Comparison of ENCODE assay signal across 1 fruit fly cellular context in genomic region chr2L:10200847-10201246, dm6.
TF ChIP-seq lines count a peak whose summit lies in the region.

Gene Ripalpha (minus strand): TSS chr2L:10200974.
Gene RpL7 (plus strand): TSS chr2L:10201004.

TF ChIP-seq in whole organism, embryonic, 481 proteins besides CTCF, POLR2A, EP300 and RAD21 (continued from another document and continues in another):
- peak; percentile 97 for TF ChIP-seq CG5245 (GFP tag; optimal IDR thresholded peaks at IDR 0.05; lab: Kevin White, UChicago)
- peak; percentile 98 for TF ChIP-seq CG11723 (GFP tag; optimal IDR thresholded peaks at IDR 0.05; lab: Kevin White, UChicago)
- TF ChIP-seq CG31365 (tag; optimal IDR thresholded peaks at IDR 0.05; lab: Kevin White, UChicago) = peak; percentile 89
- TF ChIP-seq zen2 (GFP tag; IDR thresholded peaks at IDR 0.05; lab: Robert Waterston, UW; ENCODE audit: partially characterized antibody) = peak; percentile 71
- peak; percentile 94 for TF ChIP-seq al (GFP tag; IDR thresholded peaks at IDR 0.05; lab: Robert Waterston, UW)
- TF ChIP-seq Jarid2 (GFP tag; optimal IDR thresholded peaks at IDR 0.05; lab: Kevin White, UChicago) = peak; percentile 93
- TF ChIP-seq CG4730 (GFP tag; IDR thresholded peaks at IDR 0.05; lab: Robert Waterston, UW) = peak; percentile 88
- peak; percentile 90 for TF ChIP-seq CG11695 (GFP tag; IDR thresholded peaks at IDR 0.05; lab: Robert Waterston, UW)
- TF ChIP-seq eyg (GFP tag; optimal IDR thresholded peaks at IDR 0.05; lab: Kevin White, UChicago) = peak; percentile 97
- peak in 1 of 2 experiments; percentile 72 for TF ChIP-seq tll (GFP tag; optimal IDR thresholded peaks at IDR 0.05; lab: Kevin White, UChicago)
- peak; percentile 99 for TF ChIP-seq MBD-R2 (GFP tag; IDR thresholded peaks at IDR 0.05; lab: Robert Waterston, UW)
- TF ChIP-seq Usf (GFP tag; optimal IDR thresholded peaks at IDR 0.05; lab: Kevin White, UChicago) = peak; percentile 97
- peak; percentile 97 for TF ChIP-seq CG12744 (GFP tag; optimal IDR thresholded peaks at IDR 0.05; lab: Kevin White, UChicago)
- TF ChIP-seq sna (GFP tag; IDR thresholded peaks at IDR 0.05; lab: Robert Waterston, UW; ENCODE audit: partially characterized antibody) = peak; percentile 75
- TF ChIP-seq ap (GFP tag; IDR thresholded peaks at IDR 0.05; lab: Robert Waterston, UW) = peak; percentile 94
- peak; percentile 78 for TF ChIP-seq fd96Cb (tag; optimal IDR thresholded peaks at IDR 0.05; lab: Kevin White, UChicago)
- no peak for TF ChIP-seq dan (GFP tag; IDR thresholded peaks at IDR 0.05; lab: Robert Waterston, UW)
- TF ChIP-seq Lhr (GFP tag; optimal IDR thresholded peaks at IDR 0.05; lab: Kevin White, UChicago) = peak; percentile 98
- peak; percentile 92 for TF ChIP-seq Oaz (GFP tag; IDR thresholded peaks at IDR 0.05; lab: Robert Waterston, UW)
- TF ChIP-seq dpn (GFP tag; optimal IDR thresholded peaks at IDR 0.05; lab: Kevin White, UChicago) = peak; percentile 95 to 98
- peak; percentile 91 for TF ChIP-seq trem (tag; optimal IDR thresholded peaks at IDR 0.05; lab: Kevin White, UChicago)
- TF ChIP-seq CG2129 (GFP tag; IDR thresholded peaks at IDR 0.05; lab: Robert Waterston, UW; ENCODE audit: partially characterized antibody) = peak; percentile 48
- TF ChIP-seq stwl (tag; optimal IDR thresholded peaks at IDR 0.05; lab: Kevin White, UChicago) = peak; percentile 98
- peak; percentile 98 for TF ChIP-seq ewg (GFP tag; optimal IDR thresholded peaks at IDR 0.05; lab: Kevin White, UChicago)
- peak; percentile 97 for TF ChIP-seq CG16779 (GFP tag; IDR thresholded peaks at IDR 0.05; lab: Robert Waterston, UW)
- peak; percentile 97 for TF ChIP-seq Atf3 (GFP tag; optimal IDR thresholded peaks at IDR 0.05; lab: Kevin White, UChicago)
- TF ChIP-seq ro (GFP tag; IDR thresholded peaks at IDR 0.05; lab: Robert Waterston, UW) = peak; percentile 88
- TF ChIP-seq CG30020 (tag; optimal IDR thresholded peaks at IDR 0.05; lab: Kevin White, UChicago) = peak; percentile 78
- TF ChIP-seq ftz-f1 (GFP tag; optimal IDR thresholded peaks at IDR 0.05; lab: Kevin White, UChicago) = peak; percentile 97
- TF ChIP-seq lilli (GFP tag; optimal IDR thresholded peaks at IDR 0.05; lab: Kevin White, UChicago) = peak; percentile 96
- no peak; the same call in 1 of the 2 replicates for TF ChIP-seq toy (GFP tag; IDR thresholded peaks at IDR 0.05; lab: Robert Waterston, UW)
- TF ChIP-seq nerfin-2 (GFP tag; IDR thresholded peaks at IDR 0.05; lab: Robert Waterston, UW; ENCODE audit: partially characterized antibody) = peak; percentile 79
- TF ChIP-seq pros (GFP tag; optimal IDR thresholded peaks at IDR 0.05; lab: Kevin White, UChicago) = peak; percentile 43
- TF ChIP-seq Gug (GFP tag; IDR thresholded peaks at IDR 0.05; lab: Robert Waterston, UW) = peak; percentile 88; the same call in 3 of the 4 replicates
- peak; percentile 94 for TF ChIP-seq H2.0 (GFP tag; IDR thresholded peaks at IDR 0.05; lab: Robert Waterston, UW)
- peak; percentile 95 for TF ChIP-seq CG14050 (GFP tag; IDR thresholded peaks at IDR 0.05; lab: Robert Waterston, UW)
- peak; percentile 96 for TF ChIP-seq ac (GFP tag; optimal IDR thresholded peaks at IDR 0.05; lab: Kevin White, UChicago)
- TF ChIP-seq cad (GFP tag; optimal IDR thresholded peaks at IDR 0.05; lab: Kevin White, UChicago) = no peak
- TF ChIP-seq wek (GFP tag; optimal IDR thresholded peaks at IDR 0.05; lab: Kevin White, UChicago) = peak; percentile 95
- peak; percentile 92 for TF ChIP-seq tgo (GFP tag; IDR thresholded peaks at IDR 0.05; lab: Robert Waterston, UW)
- no peak for TF ChIP-seq Lpt (GFP tag; optimal IDR thresholded peaks at IDR 0.05; lab: Kevin White, UChicago)
- TF ChIP-seq CG8281 (tag; optimal IDR thresholded peaks at IDR 0.05; lab: Kevin White, UChicago) = peak; percentile 82
- TF ChIP-seq Antp (GFP tag; optimal IDR thresholded peaks at IDR 0.05; lab: Kevin White, UChicago) = peak; percentile 92
- TF ChIP-seq Sin3A (optimal IDR thresholded peaks at IDR 0.05; lab: Kevin White, UChicago) = peak; percentile 69
- TF ChIP-seq E2f2 (GFP tag; IDR thresholded peaks at IDR 0.05; lab: Robert Waterston, UW) = peak; percentile 89
- TF ChIP-seq Doc3 (GFP tag; IDR thresholded peaks at IDR 0.05; lab: Robert Waterston, UW; ENCODE audit: partially characterized antibody) = peak; percentile 66; the same call in 2 of the 3 replicates
- TF ChIP-seq CG16863 (GFP tag; optimal IDR thresholded peaks at IDR 0.05; lab: Kevin White, UChicago) = peak; percentile 96
- peak; percentile 79 for TF ChIP-seq HLH4C (GFP tag; IDR thresholded peaks at IDR 0.05; lab: Robert Waterston, UW; ENCODE audit: partially characterized antibody)
- TF ChIP-seq h (optimal IDR thresholded peaks at IDR 0.05; lab: Kevin White, UChicago) = no peak
- TF ChIP-seq CG2712 (tag; optimal IDR thresholded peaks at IDR 0.05; lab: Kevin White, UChicago) = peak; percentile 92
- peak; percentile 97 for TF ChIP-seq CG9817 (tag; optimal IDR thresholded peaks at IDR 0.05; lab: Kevin White, UChicago)
- peak; percentile 98 for TF ChIP-seq vvl (GFP tag; IDR thresholded peaks at IDR 0.05; lab: Robert Waterston, UW)
- TF ChIP-seq Ptx1 (GFP tag; IDR thresholded peaks at IDR 0.05; lab: Robert Waterston, UW) = peak; percentile 95
- peak; percentile 94 for TF ChIP-seq repo (GFP tag; optimal IDR thresholded peaks at IDR 0.05; lab: Kevin White, UChicago)
- TF ChIP-seq inv (GFP tag; IDR thresholded peaks at IDR 0.05; lab: Robert Waterston, UW; ENCODE audit: partially characterized antibody) = peak; percentile 93
- peak; percentile 95 for TF ChIP-seq NK7.1 (GFP tag; optimal IDR thresholded peaks at IDR 0.05; lab: Kevin White, UChicago)
- TF ChIP-seq CG34376 (GFP tag; optimal IDR thresholded peaks at IDR 0.05; lab: Kevin White, UChicago) = peak; percentile 99
- peak; percentile 99 for TF ChIP-seq CG18619 (GFP tag; optimal IDR thresholded peaks at IDR 0.05; lab: Kevin White, UChicago)
- peak; percentile 98 for TF ChIP-seq sr (GFP tag; IDR thresholded peaks at IDR 0.05; lab: Robert Waterston, UW)
- TF ChIP-seq dati (GFP tag; IDR thresholded peaks at IDR 0.05; lab: Robert Waterston, UW) = peak; percentile 96
- peak; percentile 99 for TF ChIP-seq shn (GFP tag; optimal IDR thresholded peaks at IDR 0.05; lab: Kevin White, UChicago)
- TF ChIP-seq CG10431 (GFP tag; optimal IDR thresholded peaks at IDR 0.05; lab: Kevin White, UChicago) = peak; percentile 97
- TF ChIP-seq crc (GFP tag; optimal IDR thresholded peaks at IDR 0.05; lab: Kevin White, UChicago) = peak; percentile 96
- TF ChIP-seq z (GFP tag; IDR thresholded peaks at IDR 0.05; lab: Robert Waterston, UW) = peak; percentile 75; the same call in 2 of the 3 replicates
- peak; percentile 86 for TF ChIP-seq Adf1 (GFP tag; IDR thresholded peaks at IDR 0.05; lab: Robert Waterston, UW)
- TF ChIP-seq Hr78 (GFP tag; optimal IDR thresholded peaks at IDR 0.05; lab: Kevin White, UChicago) = no peak
- peak; percentile 84 for TF ChIP-seq Neu2 (GFP tag; optimal IDR thresholded peaks at IDR 0.05; lab: Kevin White, UChicago; ENCODE audit: borderline replicate concordance)
- peak; percentile 99 for TF ChIP-seq CG9876 (GFP tag; optimal IDR thresholded peaks at IDR 0.05; lab: Kevin White, UChicago)
- peak; percentile 99 for TF ChIP-seq CG13775 (GFP tag; optimal IDR thresholded peaks at IDR 0.05; lab: Kevin White, UChicago)
- TF ChIP-seq tna (GFP tag; IDR thresholded peaks at IDR 0.05; lab: Robert Waterston, UW; ENCODE audit: partially characterized antibody) = peak; percentile 92
- TF ChIP-seq hb (GFP tag; IDR thresholded peaks at IDR 0.05; lab: Robert Waterston, UW; ENCODE audit: partially characterized antibody) = peak; percentile 70
- TF ChIP-seq sob (GFP tag; IDR thresholded peaks at IDR 0.05; lab: Robert Waterston, UW) = peak; percentile 99
- peak; percentile 99 for TF ChIP-seq schlank (tag; optimal IDR thresholded peaks at IDR 0.05; lab: Kevin White, UChicago)
- peak; percentile 97 for TF ChIP-seq CG13123 (GFP tag; optimal IDR thresholded peaks at IDR 0.05; lab: Kevin White, UChicago)
- peak; percentile 89 for TF ChIP-seq CG10147 (GFP tag; optimal IDR thresholded peaks at IDR 0.05; lab: Kevin White, UChicago)
- TF ChIP-seq chinmo (GFP tag; IDR thresholded peaks at IDR 0.05; lab: Robert Waterston, UW; ENCODE audit: partially characterized antibody) = peak; percentile 91
- TF ChIP-seq CG34422 (GFP tag; IDR thresholded peaks at IDR 0.05; lab: Robert Waterston, UW) = peak; percentile 98
- peak; percentile 93 for TF ChIP-seq Hand (GFP tag; optimal IDR thresholded peaks at IDR 0.05; lab: Kevin White, UChicago)
- TF ChIP-seq CG17568 (GFP tag; optimal IDR thresholded peaks at IDR 0.05; lab: Kevin White, UChicago) = peak; percentile 95
- TF ChIP-seq CG14965 (GFP tag; optimal IDR thresholded peaks at IDR 0.05; lab: Kevin White, UChicago; ENCODE audit: borderline replicate concordance) = peak; percentile 92
- TF ChIP-seq CG10959 (GFP tag; IDR thresholded peaks at IDR 0.05; lab: Robert Waterston, UW) = peak; percentile 93
- TF ChIP-seq Asciz (GFP tag; optimal IDR thresholded peaks at IDR 0.05; lab: Kevin White, UChicago) = peak; percentile 96
- TF ChIP-seq B-H2 (GFP tag; optimal IDR thresholded peaks at IDR 0.05; lab: Kevin White, UChicago) = peak; percentile 99
- TF ChIP-seq fu2 (GFP tag; optimal IDR thresholded peaks at IDR 0.05; lab: Kevin White, UChicago) = peak; percentile 98
- peak; percentile 95 for TF ChIP-seq CG2202 (tag; optimal IDR thresholded peaks at IDR 0.05; lab: Kevin White, UChicago)
- TF ChIP-seq CG33557 (GFP tag; optimal IDR thresholded peaks at IDR 0.05; lab: Kevin White, UChicago) = peak; percentile 94
- peak; percentile 100 for TF ChIP-seq NC2β (GFP tag; optimal IDR thresholded peaks at IDR 0.05; lab: Kevin White, UChicago)
- TF ChIP-seq ash1 (GFP tag; optimal IDR thresholded peaks at IDR 0.05; lab: Kevin White, UChicago) = peak; percentile 100
- peak; percentile 97 for TF ChIP-seq chn (GFP tag; optimal IDR thresholded peaks at IDR 0.05; lab: Kevin White, UChicago)
- TF ChIP-seq CG31441 (GFP tag; IDR thresholded peaks at IDR 0.05; lab: Robert Waterston, UW) = peak; percentile 96
- TF ChIP-seq CG7372 (GFP tag; IDR thresholded peaks at IDR 0.05; lab: Robert Waterston, UW) = peak; percentile 93
- peak; percentile 81 for TF ChIP-seq Nf-YC (tag; optimal IDR thresholded peaks at IDR 0.05; lab: Kevin White, UChicago)
- peak; percentile 96 for TF ChIP-seq E2f1 (GFP tag; IDR thresholded peaks at IDR 0.05; lab: Robert Waterston, UW)
- peak; percentile 97 for TF ChIP-seq CG4854 (GFP tag; optimal IDR thresholded peaks at IDR 0.05; lab: Kevin White, UChicago)
- peak; percentile 89 for TF ChIP-seq CG8359 (GFP tag; optimal IDR thresholded peaks at IDR 0.05; lab: Kevin White, UChicago; ENCODE audit: borderline replicate concordance)
- TF ChIP-seq CG10274 (GFP tag; optimal IDR thresholded peaks at IDR 0.05; lab: Kevin White, UChicago) = peak; percentile 95
- TF ChIP-seq kay (GFP tag; optimal IDR thresholded peaks at IDR 0.05; lab: Kevin White, UChicago) = peak; percentile 92
- peak; percentile 97 for TF ChIP-seq CG4424 (GFP tag; optimal IDR thresholded peaks at IDR 0.05; lab: Kevin White, UChicago)
- peak; percentile 95 for TF ChIP-seq CG16815 (GFP tag; optimal IDR thresholded peaks at IDR 0.05; lab: Kevin White, UChicago)
- peak; percentile 88 for TF ChIP-seq CG7963 (GFP tag; IDR thresholded peaks at IDR 0.05; lab: Robert Waterston, UW; ENCODE audit: partially characterized antibody)
- TF ChIP-seq jumu (GFP tag; optimal IDR thresholded peaks at IDR 0.05; lab: Kevin White, UChicago) = peak; percentile 95
- TF ChIP-seq crp (GFP tag; optimal IDR thresholded peaks at IDR 0.05; lab: Kevin White, UChicago) = peak in 1 of 2 experiments; percentile 77
- peak; percentile 97 for TF ChIP-seq Awh (GFP tag; IDR thresholded peaks at IDR 0.05; lab: Robert Waterston, UW)
- TF ChIP-seq pum (GFP tag; optimal IDR thresholded peaks at IDR 0.05; lab: Kevin White, UChicago) = peak; percentile 96
- TF ChIP-seq nmo (GFP tag; optimal IDR thresholded peaks at IDR 0.05; lab: Kevin White, UChicago) = peak; percentile 95
- peak; percentile 94 for TF ChIP-seq ase (GFP tag; IDR thresholded peaks at IDR 0.05; lab: Robert Waterston, UW)
- peak; percentile 95 for TF ChIP-seq ems (GFP tag; optimal IDR thresholded peaks at IDR 0.05; lab: Kevin White, UChicago)
- peak; percentile 78 for TF ChIP-seq Dp (GFP tag; optimal IDR thresholded peaks at IDR 0.05; lab: Kevin White, UChicago)
- peak; percentile 85 for TF ChIP-seq pnt (GFP tag; optimal IDR thresholded peaks at IDR 0.05; lab: Kevin White, UChicago)
- peak; percentile 83; the same call in 1 of the 2 replicates for TF ChIP-seq CkIIα-i1 (GFP tag; IDR thresholded peaks at IDR 0.05; lab: Robert Waterston, UW)
- TF ChIP-seq Dip2 (GFP tag; IDR thresholded peaks at IDR 0.05; lab: Robert Waterston, UW) = no peak
- peak; percentile 89 for TF ChIP-seq sim (GFP tag; IDR thresholded peaks at IDR 0.05; lab: Robert Waterston, UW)
- peak; percentile 89 for TF ChIP-seq croc (GFP tag; conservative IDR thresholded peaks at IDR 0.05; lab: Robert Waterston, UW)
- TF ChIP-seq Side (GFP tag; optimal IDR thresholded peaks at IDR 0.05; lab: Kevin White, UChicago) = peak; percentile 98
- TF ChIP-seq CG1602 (GFP tag; optimal IDR thresholded peaks at IDR 0.05; lab: Kevin White, UChicago) = peak; percentile 92
- peak; percentile 93 for TF ChIP-seq CG7556 (GFP tag; optimal IDR thresholded peaks at IDR 0.05; lab: Kevin White, UChicago)
- peak; percentile 97 for TF ChIP-seq tup (GFP tag; optimal IDR thresholded peaks at IDR 0.05; lab: Kevin White, UChicago)
- peak; percentile 99 for TF ChIP-seq CG11456 (GFP tag; IDR thresholded peaks at IDR 0.05; lab: Robert Waterston, UW)
- TF ChIP-seq Xrp1 (GFP tag; IDR thresholded peaks at IDR 0.05; lab: Robert Waterston, UW) = peak; percentile 81
- peak; percentile 97 for TF ChIP-seq CG12942 (GFP tag; optimal IDR thresholded peaks at IDR 0.05; lab: Kevin White, UChicago)
- peak; percentile 88 for TF ChIP-seq sisA (GFP tag; IDR thresholded peaks at IDR 0.05; lab: Robert Waterston, UW)
- peak; percentile 96 for TF ChIP-seq CG17359 (tag; optimal IDR thresholded peaks at IDR 0.05; lab: Kevin White, UChicago)
- peak; percentile 98 for TF ChIP-seq emc (GFP tag; optimal IDR thresholded peaks at IDR 0.05; lab: Kevin White, UChicago)
- peak; percentile 94 for TF ChIP-seq psq (GFP tag; optimal IDR thresholded peaks at IDR 0.05; lab: Kevin White, UChicago)
- peak; percentile 84 for TF ChIP-seq CG34224 (GFP tag; IDR thresholded peaks at IDR 0.05; lab: Robert Waterston, UW; ENCODE audit: partially characterized antibody)
- TF ChIP-seq CG8924 (tag; optimal IDR thresholded peaks at IDR 0.05; lab: Kevin White, UChicago) = peak; percentile 89
- peak; percentile 95 for TF ChIP-seq CG1529 (GFP tag; optimal IDR thresholded peaks at IDR 0.05; lab: Kevin White, UChicago)
- TF ChIP-seq CG13894 (tag; optimal IDR thresholded peaks at IDR 0.05; lab: Kevin White, UChicago) = peak; percentile 97
